Worm (Caenorhabditis elegans) whole organism, L1 larva: Measurements from ENCODE around the gene F46H5.7.

Experiments
- aly-2 ChIP-seq: fragments of 150-350 bp; optimal IDR thresholded peaks from 2 replicates; lab custom pipeline; 2014; ENCODE audit warnings: missing biosample characterization, missing genetic modification characterization
- egl-27 ChIP-seq, 2 experiments: fragments of 150-350 bp in 1 of 2; sonication (generic microtip); optimal IDR thresholded peaks; 3 replicates each; lab custom pipeline; 2017 to 2018; ENCODE audit warnings: missing biosample characterization in 2 of 2, missing genetic modification characterization in 2 of 2, missing genetic modification reagents in 2 of 2
- fos-1 ChIP-seq: fragments of 150-350 bp; optimal IDR thresholded peaks from 2 replicates; lab custom pipeline; 2014; ENCODE audit warnings: missing biosample characterization, missing genetic modification characterization
- nhr-90 ChIP-seq: sonication (generic microtip); optimal IDR thresholded peaks from 2 replicates; lab custom pipeline; 2016; ENCODE audit warnings: mild to moderate bottlenecking, missing genetic modification characterization, missing compliant biosample characterization; ENCODE audit not compliant: poor library complexity
- unc-62 ChIP-seq: fragments of 150-350 bp; optimal IDR thresholded peaks from 2 replicates; lab custom pipeline; 2014; ENCODE audit warnings: missing biosample characterization, missing genetic modification reagents, missing genetic modification characterization

ce11 chrX:7234074-7234453, 8.7 kb downstream of the F46H5.7 start:
- TF ChIP-seq fos-1 (tag; lab: Kevin White, UChicago): no peak
- no peak for TF ChIP-seq aly-2 (tag; lab: Kevin White, UChicago)
- TF ChIP-seq nhr-90 (tag; lab: Kevin White, UChicago): no peak
- no peak for TF ChIP-seq unc-62 (GFP tag; lab: Kevin White, UChicago)
- TF ChIP-seq egl-27 (tag; optimal IDR thresholded peaks at IDR 0.05; lab: Kevin White, UChicago): no peak
